Fruit fly (Drosophila melanogaster): ENCODE results near the gene dally.

Gene dally

dm6 chr3L:8829572-8829971, 2.3 kb downstream of the dally start:
- TF ChIP-seq foxo (GFP tag; optimal IDR thresholded peaks at IDR 0.05), result no peak
- no peak for TF ChIP-seq br (GFP tag; optimal IDR thresholded peaks at IDR 0.05)
- TF ChIP-seq Abd-B (GFP tag; optimal IDR thresholded peaks at IDR 0.05), result no peak
- no peak for TF ChIP-seq ey (GFP tag; optimal IDR thresholded peaks at IDR 0.05)
- no peak for TF ChIP-seq usp (GFP tag; optimal IDR thresholded peaks at IDR 0.05)
- no peak for TF ChIP-seq dmrt93B (GFP tag; optimal IDR thresholded peaks at IDR 0.05)
- no peak for TF ChIP-seq CG32264 (GFP tag; optimal IDR thresholded peaks at IDR 0.05)
- no peak for TF ChIP-seq Jra (GFP tag; optimal IDR thresholded peaks at IDR 0.05)
- TF ChIP-seq rgr (GFP tag; optimal IDR thresholded peaks at IDR 0.05), result no peak
- TF ChIP-seq CrebA (GFP tag; optimal IDR thresholded peaks at IDR 0.05; ENCODE audit: borderline replicate concordance), result no peak
- TF ChIP-seq dsf (GFP tag; optimal IDR thresholded peaks at IDR 0.05; ENCODE audit: borderline replicate concordance), result no peak
- no peak for TF ChIP-seq Hr78 (GFP tag; optimal IDR thresholded peaks at IDR 0.05)
- TF ChIP-seq HLH106 (tag; optimal IDR thresholded peaks at IDR 0.05), result no peak
- no peak for TF ChIP-seq woc (GFP tag; optimal IDR thresholded peaks at IDR 0.05)
- TF ChIP-seq Vsx2 (GFP tag; optimal IDR thresholded peaks at IDR 0.05; ENCODE audit: partially characterized antibody), result no peak
- no peak for TF ChIP-seq OdsH (GFP tag; optimal IDR thresholded peaks at IDR 0.05)
- no peak for TF ChIP-seq Mio (GFP tag; optimal IDR thresholded peaks at IDR 0.05)
- no peak for TF ChIP-seq dl (GFP tag; optimal IDR thresholded peaks at IDR 0.05; ENCODE audit: insufficient read depth in 1 of 2, partially characterized antibody in 2 of 2)
- TF ChIP-seq pan (optimal IDR thresholded peaks at IDR 0.05), result no peak
- TF ChIP-seq Hr83 (GFP tag; optimal IDR thresholded peaks at IDR 0.05; ENCODE audit: poor library complexity, severe bottlenecking), result no peak

- TF ChIP-seq Jra (GFP tag; optimal IDR thresholded peaks at IDR 0.05), result no peak
- TF ChIP-seq tai (GFP tag; optimal IDR thresholded peaks at IDR 0.05), result no peak
- TF ChIP-seq Dif (GFP tag; optimal IDR thresholded peaks at IDR 0.05; ENCODE audit: partially characterized antibody), result no peak
- TF ChIP-seq N (GFP tag; optimal IDR thresholded peaks at IDR 0.05), result no peak
- no peak for TF ChIP-seq usp (GFP tag; optimal IDR thresholded peaks at IDR 0.05)
- TF ChIP-seq dl (GFP tag; optimal IDR thresholded peaks at IDR 0.05; ENCODE audit: insufficient read depth in 1 of 2, partially characterized antibody in 2 of 2), result no peak
- no peak for TF ChIP-seq pan (optimal IDR thresholded peaks at IDR 0.05)
- no peak for TF ChIP-seq HLH106 (tag; optimal IDR thresholded peaks at IDR 0.05)
- TF ChIP-seq Vsx2 (GFP tag; optimal IDR thresholded peaks at IDR 0.05; ENCODE audit: partially characterized antibody), result no peak
- no peak for TF ChIP-seq h (GFP tag; optimal IDR thresholded peaks at IDR 0.05)
- no peak for TF ChIP-seq OdsH (GFP tag; optimal IDR thresholded peaks at IDR 0.05)
- TF ChIP-seq Hr78 (GFP tag; optimal IDR thresholded peaks at IDR 0.05), result no peak
- TF ChIP-seq Abd-B (GFP tag; optimal IDR thresholded peaks at IDR 0.05), result no peak
Measured at dm6 chr3L:8830017-8830702, 2.9 kb downstream of the dally start.

dm6 chr3L:8830954-8831353, 3.6 kb downstream of the dally start:
- no peak for TF ChIP-seq CG9705 (GFP tag; optimal IDR thresholded peaks at IDR 0.05)

- TF ChIP-seq N (GFP tag; optimal IDR thresholded peaks at IDR 0.05), result no peak
- no peak for TF ChIP-seq rgr (GFP tag; optimal IDR thresholded peaks at IDR 0.05)
- no peak for TF ChIP-seq Hr83 (GFP tag; optimal IDR thresholded peaks at IDR 0.05; ENCODE audit: poor library complexity, severe bottlenecking)
- TF ChIP-seq fru (GFP tag; optimal IDR thresholded peaks at IDR 0.05), result no peak
- no peak for TF ChIP-seq CG32264 (GFP tag; optimal IDR thresholded peaks at IDR 0.05)
- no peak for TF ChIP-seq Mio (GFP tag; optimal IDR thresholded peaks at IDR 0.05)
- no peak for TF ChIP-seq OdsH (GFP tag; optimal IDR thresholded peaks at IDR 0.05)
- TF ChIP-seq sv (GFP tag; optimal IDR thresholded peaks at IDR 0.05), result no peak
- TF ChIP-seq Vsx2 (GFP tag; optimal IDR thresholded peaks at IDR 0.05; ENCODE audit: partially characterized antibody), result no peak
- TF ChIP-seq GATAd (GFP tag; optimal IDR thresholded peaks at IDR 0.05), result no peak
- TF ChIP-seq Jra (GFP tag; optimal IDR thresholded peaks at IDR 0.05), result no peak
Measured at dm6 chr3L:8832737-8833466, 5.6 kb downstream of the dally start.

- TF ChIP-seq Sp1 (GFP tag; optimal IDR thresholded peaks at IDR 0.05) (no peak), sage (GFP tag; optimal IDR thresholded peaks at IDR 0.05) (no peak), Hr78 (GFP tag; optimal IDR thresholded peaks at IDR 0.05) (no peak), OdsH (GFP tag; optimal IDR thresholded peaks at IDR 0.05) (no peak), jim (GFP tag; optimal IDR thresholded peaks at IDR 0.05) (no peak), lola (GFP tag; optimal IDR thresholded peaks at IDR 0.05) (no peak), HLH106 (tag; optimal IDR thresholded peaks at IDR 0.05) (no peak), Abd-B (GFP tag; optimal IDR thresholded peaks at IDR 0.05) (no peak), Dfd (GFP tag; optimal IDR thresholded peaks at IDR 0.05) (no peak), Hnf4 (GFP tag; optimal IDR thresholded peaks at IDR 0.05) (no peak), usp (GFP tag; optimal IDR thresholded peaks at IDR 0.05) (no peak), psq (GFP tag; optimal IDR thresholded peaks at IDR 0.05) (no peak), ey (GFP tag; optimal IDR thresholded peaks at IDR 0.05) (no peak), GATAd (GFP tag; optimal IDR thresholded peaks at IDR 0.05) (no peak), Mio (GFP tag; optimal IDR thresholded peaks at IDR 0.05) (no peak), foxo (GFP tag; optimal IDR thresholded peaks at IDR 0.05) (no peak), brk (GFP tag; optimal IDR thresholded peaks at IDR 0.05) (no peak), h (GFP tag; optimal IDR thresholded peaks at IDR 0.05) (no peak), tai (GFP tag; optimal IDR thresholded peaks at IDR 0.05) (no peak)
Measured at dm6 chr3L:8833467-8833802, 6.1 kb downstream of the dally start.
